Fruit fly (Drosophila melanogaster) whole organism, prepupa: ENCODE data around the gene SclA.

Experiments
- CG11294 ChIP-seq: fragments of 200-800 bp; sonication (Bioruptor generic); IDR thresholded peaks from 2 replicates; pipeline ENCODE4 v1.3.6; 2022; ENCODE audit warnings: missing biosample characterization, missing genetic modification characterization
- CG16779 ChIP-seq: fragments of 200-800 bp; sonication (Bioruptor generic); optimal IDR thresholded peaks from 3 replicates; lab custom pipeline; 2017; ENCODE audit warnings: missing biosample characterization, mild to moderate bottlenecking, missing genetic modification characterization
- CG34406 ChIP-seq: fragments of 200-800 bp; sonication (Bioruptor generic); optimal IDR thresholded peaks from 3 replicates; lab custom pipeline; 2016; ENCODE audit warnings: missing biosample characterization, missing genetic modification characterization
- CG6792 ChIP-seq: fragments of 200-800 bp; sonication (Bioruptor generic); optimal IDR thresholded peaks from 3 replicates; lab custom pipeline; 2016; ENCODE audit warnings: missing biosample characterization, missing genetic modification characterization
- Lpt ChIP-seq: fragments of 200-800 bp; sonication (Bioruptor generic); optimal IDR thresholded peaks from 3 replicates; lab custom pipeline; 2016; ENCODE audit warnings: missing biosample characterization, missing genetic modification characterization
- Sox102F ChIP-seq: fragments of 200-800 bp; sonication (Bioruptor generic); optimal IDR thresholded peaks from 2 replicates; lab custom pipeline; 2016; ENCODE audit warnings: missing biosample characterization, mild to moderate bottlenecking, missing genetic modification characterization
- dac ChIP-seq: fragments of 200-800 bp; sonication (Bioruptor generic); optimal IDR thresholded peaks from 2 replicates; lab custom pipeline; 2017; ENCODE audit warnings: missing biosample characterization, mild to moderate bottlenecking, missing genetic modification characterization
- dsx ChIP-seq: fragments of 200-800 bp; optimal IDR thresholded peaks from 3 replicates; lab custom pipeline; 2019; ENCODE audit warnings: missing biosample characterization, mild to moderate bottlenecking, missing genetic modification characterization, moderate library complexity; ENCODE audit not compliant: poor library complexity, severe bottlenecking
- fd85E ChIP-seq: fragments of 200-800 bp; sonication (Bioruptor generic); optimal IDR thresholded peaks from 3 replicates; lab custom pipeline; 2016; ENCODE audit warnings: missing biosample characterization, missing genetic modification characterization
- net ChIP-seq: fragments of 200-800 bp; sonication (Bioruptor generic); optimal IDR thresholded peaks from 3 replicates; lab custom pipeline; 2016; ENCODE audit warnings: missing biosample characterization, missing genetic modification characterization
- pdm3 ChIP-seq: fragments of 200-800 bp; sonication (Bioruptor generic); optimal IDR thresholded peaks from 3 replicates; lab custom pipeline; 2016; ENCODE audit warnings: missing biosample characterization, missing genetic modification characterization

DNA sequence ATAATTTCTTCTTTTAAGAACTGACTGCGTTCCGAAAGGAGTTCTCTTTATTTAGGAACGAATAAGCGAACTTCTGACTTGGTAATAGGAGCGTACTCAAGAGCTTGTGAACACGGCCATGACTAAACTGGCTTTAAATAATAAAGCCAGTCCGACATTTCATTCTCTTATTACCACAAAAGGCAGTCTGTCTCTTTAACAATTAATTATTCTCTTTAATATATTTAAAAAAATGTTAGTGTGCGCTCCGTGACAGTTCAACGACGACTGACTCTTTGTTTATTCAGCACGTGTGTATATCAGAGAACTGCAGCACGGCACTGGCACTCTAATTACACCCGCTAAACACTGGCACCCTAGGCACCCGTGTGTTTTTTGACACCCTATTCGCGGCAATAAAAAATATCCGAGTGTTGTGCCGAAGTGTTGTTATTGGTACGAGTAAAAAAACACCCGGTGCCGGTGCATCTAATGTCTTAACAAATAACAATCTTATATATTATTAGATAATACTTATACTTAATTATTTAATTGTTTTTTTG, 20.8 kb downstream of the SclA start, which contains the start of gene CG31809:
- TF ChIP-seq fd85E (GFP tag; lab: Kevin White, UChicago): no peak
- no peak for TF ChIP-seq net (GFP tag; lab: Kevin White, UChicago)
- TF ChIP-seq CG34406 (GFP tag; lab: Kevin White, UChicago): no peak
- TF ChIP-seq Lpt (GFP tag; lab: Kevin White, UChicago): no peak
- no peak for TF ChIP-seq pdm3 (GFP tag; lab: Kevin White, UChicago)
- no peak for TF ChIP-seq dsx (GFP tag; lab: Kevin White, UChicago)
- TF ChIP-seq CG6792 (GFP tag; lab: Kevin White, UChicago): no peak
- TF ChIP-seq Sox102F (GFP tag; lab: Kevin White, UChicago): no peak
- no peak for TF ChIP-seq CG11294 (GFP tag; lab: Robert Waterston, UW)
- no peak for TF ChIP-seq CG16779 (tag; lab: Kevin White, UChicago)
- no peak for TF ChIP-seq dac (GFP tag; lab: Kevin White, UChicago)
